Fruit fly (Drosophila melanogaster) whole organism, prepupa: ENCODE results near the gene CG1103.

Source experiments
- CG11762 ChIP-seq: fragments of 200-800 bp; sonication (Bioruptor generic); optimal IDR thresholded peaks from 3 replicates; lab custom pipeline; 2016; ENCODE audit warnings: missing biosample characterization, missing genetic modification characterization; ENCODE audit not compliant: insufficient read depth
- CG6276 ChIP-seq: fragments of 200-800 bp; sonication (Bioruptor generic); optimal IDR thresholded peaks from 2 replicates; lab custom pipeline; 2017; ENCODE audit warnings: missing biosample characterization, mild to moderate bottlenecking, missing genetic modification characterization
- CG7368 ChIP-seq: fragments of 200-800 bp; sonication (Bioruptor generic); optimal IDR thresholded peaks from 3 replicates; lab custom pipeline; 2016; ENCODE audit warnings: missing biosample characterization, missing genetic modification characterization
- CG9139 ChIP-seq: fragments of 200-800 bp; sonication (Bioruptor generic); optimal IDR thresholded peaks from 3 replicates; lab custom pipeline; 2017; ENCODE audit warnings: missing biosample characterization, mild to moderate bottlenecking, missing genetic modification characterization
- Ets96B ChIP-seq: fragments of 200-800 bp; optimal IDR thresholded peaks from 2 replicates; lab custom pipeline; 2019; ENCODE audit warnings: missing biosample characterization, mild to moderate bottlenecking, missing genetic modification characterization, moderate library complexity
- Gug ChIP-seq: fragments of 200-800 bp; sonication (Bioruptor generic); IDR thresholded peaks from 2 replicates; pipeline ENCODE4 v1.3.6; 2022; ENCODE audit warnings: missing biosample characterization, missing genetic modification characterization
- Hr38 ChIP-seq: sonication (Bioruptor generic); optimal IDR thresholded peaks from 2 replicates; lab custom pipeline; 2016; ENCODE audit warnings: missing biosample characterization, missing genetic modification characterization
- Hr39 ChIP-seq: fragments of 200-800 bp; sonication (Bioruptor generic); optimal IDR thresholded peaks from 2 replicates; lab custom pipeline; 2016; ENCODE audit warnings: missing biosample characterization, missing genetic modification characterization
- Lpt ChIP-seq: fragments of 200-800 bp; sonication (Bioruptor generic); optimal IDR thresholded peaks from 3 replicates; lab custom pipeline; 2016; ENCODE audit warnings: missing biosample characterization, missing genetic modification characterization
- Met ChIP-seq: fragments of 200-800 bp; sonication (Bioruptor generic); optimal IDR thresholded peaks from 3 replicates; lab custom pipeline; 2016; ENCODE audit warnings: missing biosample characterization, missing genetic modification characterization
- Smox ChIP-seq: fragments of 200-800 bp; sonication (Bioruptor generic); optimal IDR thresholded peaks from 3 replicates; lab custom pipeline; 2016; ENCODE audit warnings: missing biosample characterization, missing genetic modification characterization
- achi ChIP-seq: fragments of 200-800 bp; sonication (Bioruptor generic); optimal IDR thresholded peaks from 3 replicates; lab custom pipeline; 2016; ENCODE audit warnings: missing biosample characterization, missing genetic modification characterization
- fd85E ChIP-seq: fragments of 200-800 bp; sonication (Bioruptor generic); optimal IDR thresholded peaks from 3 replicates; lab custom pipeline; 2016; ENCODE audit warnings: missing biosample characterization, missing genetic modification characterization
- svp ChIP-seq: fragments of 200-800 bp; sonication (Bioruptor generic); peaks from one replicate; lab custom pipeline; 2016; ENCODE audit warnings: missing biosample characterization, missing genetic modification characterization

DNA sequence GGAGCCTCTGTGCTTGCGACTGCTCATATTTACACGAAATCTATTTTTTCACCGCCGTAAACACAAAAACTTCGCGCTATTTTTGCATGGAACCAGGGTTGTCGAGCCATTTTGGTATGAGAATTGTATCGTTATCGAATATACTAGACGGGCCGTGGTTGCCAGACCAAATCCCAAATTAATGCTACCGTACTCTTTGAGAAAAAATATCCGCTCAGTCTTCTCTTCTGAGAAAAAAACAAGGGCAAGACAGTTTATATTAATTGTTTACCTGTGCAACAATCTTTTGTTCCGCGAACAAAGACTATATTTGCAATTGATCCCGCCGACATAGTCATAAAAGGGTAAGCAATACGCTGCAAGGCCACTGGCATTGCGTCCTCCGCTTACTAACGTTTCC is at the start of gene CG1103, which contains the start of gene Skp2:
- TF ChIP-seq Lpt (GFP tag; lab: Kevin White, UChicago): no peak
- TF ChIP-seq CG7368: no peak
- TF ChIP-seq Hr38 (GFP tag; lab: Kevin White, UChicago): no peak
- no peak for TF ChIP-seq Met (GFP tag; lab: Kevin White, UChicago)
- TF ChIP-seq Gug (GFP tag; lab: Robert Waterston, UW): no peak
- peak; percentile 59 for TF ChIP-seq svp (GFP tag; lab: Kevin White, UChicago)
- no peak for TF ChIP-seq Ets96B
- TF ChIP-seq Smox (GFP tag; lab: Kevin White, UChicago): no peak
- no peak for TF ChIP-seq CG6276 (GFP tag; lab: Kevin White, UChicago)
- no peak for TF ChIP-seq CG9139 (GFP tag; lab: Kevin White, UChicago)
- no peak for TF ChIP-seq fd85E (GFP tag; lab: Kevin White, UChicago)
- TF ChIP-seq Hr39 (GFP tag; lab: Kevin White, UChicago): no peak
- no peak for TF ChIP-seq CG11762 (GFP tag; lab: Kevin White, UChicago)
- TF ChIP-seq achi (GFP tag; lab: Kevin White, UChicago): no peak
